Worm (Caenorhabditis elegans): ENCODE measurements around the gene F08B12.4.

ce11 chrX:11411675-11412074 is 4.1 kb upstream of the F08B12.4 start:
- no peak for TF ChIP-seq dmd-9 (GFP tag; IDR thresholded peaks at IDR 0.05)
- no peak for TF ChIP-seq lsy-2 (tag; optimal IDR thresholded peaks at IDR 0.05)
- no peak for TF ChIP-seq ceh-62 (tag; optimal IDR thresholded peaks at IDR 0.05)
- no peak for TF ChIP-seq nhr-42 (GFP tag; IDR thresholded peaks at IDR 0.05)
- no peak for TF ChIP-seq lin-15B (tag; optimal IDR thresholded peaks at IDR 0.05)
- TF ChIP-seq T26A8.4 (GFP tag; IDR thresholded peaks at IDR 0.05) = no peak
- no peak for TF ChIP-seq nhr-76 (tag; optimal IDR thresholded peaks at IDR 0.05)
- no peak for TF ChIP-seq ZK546.5 (tag; optimal IDR thresholded peaks at IDR 0.05)

Measured in whole organism, L4 larva.